Comparison of ENCODE assay signal across 1 worm cellular context in genomic region chrX:15939759-15940334, ce11.
TF ChIP-seq lines count a peak whose summit lies in the region.

No protein-coding gene starts in this region.

TF ChIP-seq in whole organism, L4 larva, 104 proteins besides CTCF, POLR2A, EP300 and RAD21 (continued from another document):
- TF ChIP-seq nhr-77 (tag; optimal IDR thresholded peaks at IDR 0.05; lab: Kevin White, UChicago) = peak; percentile 12
- peak; percentile 48 for TF ChIP-seq hlh-30 (tag; optimal IDR thresholded peaks at IDR 0.05; lab: Kevin White, UChicago; ENCODE audit: insufficient read depth)
- peak in 1 of 2 experiments; percentile 99 for TF ChIP-seq unc-62 (GFP tag; optimal IDR thresholded peaks at IDR 0.05 in 1 of 2; lab: Kevin White, UChicago)
- TF ChIP-seq unc-62 (tag; optimal IDR thresholded peaks at IDR 0.05; lab: Kevin White, UChicago) = no peak
